Fruit fly (Drosophila melanogaster) whole organism, wandering third instar larva: ENCODE data around the gene brwl.

Source experiments
- Abd-B ChIP-seq: fragments of >200 bp; optimal IDR thresholded peaks from 2 replicates; lab custom pipeline; 2017; ENCODE audit warnings: missing biosample characterization, missing genetic modification characterization
- CG32264 ChIP-seq: fragments of 200-800 bp; sonication (Bioruptor generic); optimal IDR thresholded peaks from 2 replicates; lab custom pipeline; 2016; ENCODE audit warnings: missing biosample characterization, missing genetic modification characterization
- CG9705 ChIP-seq: fragments of 200-800 bp; sonication (Bioruptor generic); optimal IDR thresholded peaks from 2 replicates; lab custom pipeline; 2018; ENCODE audit warnings: missing biosample characterization, mild to moderate bottlenecking, missing genetic modification characterization
- CrebA ChIP-seq: fragments of 200-800 bp; sonication (Bioruptor generic); optimal IDR thresholded peaks from 2 replicates; lab custom pipeline; 2016; ENCODE audit warnings: missing biosample characterization, mild to moderate bottlenecking, missing genetic modification characterization, borderline replicate concordance
- Dfd ChIP-seq: fragments of >200 bp; optimal IDR thresholded peaks from 2 replicates; lab custom pipeline; 2017; ENCODE audit warnings: missing biosample characterization, missing genetic modification characterization
- Dif ChIP-seq: fragments of 200-275, 200-300 bp; sonication (Bioruptor generic); optimal IDR thresholded peaks from 2 replicates; lab custom pipeline; 2018; ENCODE audit warnings: missing biosample characterization, missing genetic modification characterization; ENCODE audit not compliant: partially characterized antibody
- GATAd ChIP-seq: sonication (Bioruptor generic); optimal IDR thresholded peaks from 2 replicates; lab custom pipeline; 2016; ENCODE audit warnings: missing biosample characterization, missing genetic modification characterization
- HLH106 ChIP-seq: fragments of 200-800 bp; optimal IDR thresholded peaks from 3 replicates; lab custom pipeline; 2019; ENCODE audit warnings: missing biosample characterization, mild to moderate bottlenecking, missing genetic modification characterization, moderate library complexity
- Hnf4 ChIP-seq: fragments of 200-800 bp; sonication (Bioruptor generic); optimal IDR thresholded peaks from 2 replicates; lab custom pipeline; 2016; ENCODE audit warnings: missing biosample characterization, mild to moderate bottlenecking, missing genetic modification characterization
- Hr78 ChIP-seq: fragments of >200 bp; optimal IDR thresholded peaks from 2 replicates; lab custom pipeline; 2017; ENCODE audit warnings: missing biosample characterization, missing genetic modification characterization
- Hr83 ChIP-seq: fragments of 200-300 bp; sonication (Bioruptor generic); optimal IDR thresholded peaks from 2 replicates; lab custom pipeline; 2016; ENCODE audit warnings: missing biosample characterization, mild to moderate bottlenecking, missing genetic modification characterization, moderate library complexity; ENCODE audit not compliant: poor library complexity, severe bottlenecking
- Jra ChIP-seq: sonication (Bioruptor generic); optimal IDR thresholded peaks from 2 replicates; lab custom pipeline; 2016; ENCODE audit warnings: missing biosample characterization, missing genetic modification characterization
- Mio ChIP-seq: sonication (Bioruptor generic); optimal IDR thresholded peaks from 2 replicates; lab custom pipeline; 2016; ENCODE audit warnings: missing biosample characterization, missing genetic modification characterization
- Myc ChIP-seq: fragments of >200 bp; optimal IDR thresholded peaks from 2 replicates; lab custom pipeline; 2017
- N ChIP-seq: fragments of >200 bp; optimal IDR thresholded peaks from 2 replicates; lab custom pipeline; 2018; ENCODE audit warnings: missing biosample characterization, missing external identifiers, missing genetic modification characterization
- OdsH ChIP-seq: fragments of 200-800 bp; sonication (Bioruptor generic); optimal IDR thresholded peaks from 2 replicates; lab custom pipeline; 2016; ENCODE audit warnings: missing biosample characterization, mild to moderate bottlenecking, missing genetic modification characterization
- Rel ChIP-seq, 2 experiments: fragments of 200-800 bp; sonication (Bioruptor generic) in 1 of 2; optimal IDR thresholded peaks; 2 replicates in 1 of 2; 3 replicates in 1 of 2; lab custom pipeline; 2016 to 2019; ENCODE audit warnings: mild to moderate bottlenecking in 2 of 2, missing biosample characterization in 2 of 2, missing genetic modification characterization in 2 of 2, moderate library complexity in 1 of 2
- Sp1 ChIP-seq: fragments of 200-800 bp; sonication (Bioruptor generic); optimal IDR thresholded peaks from 3 replicates; lab custom pipeline; 2019; ENCODE audit warnings: missing biosample characterization, mild to moderate bottlenecking, missing genetic modification characterization, moderate library complexity
- Vsx2 ChIP-seq: fragments of 200-300, 225-300 bp; sonication (Bioruptor generic); optimal IDR thresholded peaks from 2 replicates; lab custom pipeline; 2018; ENCODE audit warnings: missing biosample characterization, missing genetic modification characterization; ENCODE audit not compliant: partially characterized antibody
- br ChIP-seq: fragments of 200-800 bp; sonication (Bioruptor generic); optimal IDR thresholded peaks from 2 replicates; lab custom pipeline; 2016; ENCODE audit warnings: missing biosample characterization, missing genetic modification characterization
- brk ChIP-seq: fragments of 200-800 bp; sonication (Bioruptor generic); optimal IDR thresholded peaks from 2 replicates; lab custom pipeline; 2016; ENCODE audit warnings: missing biosample characterization, mild to moderate bottlenecking, missing genetic modification characterization
- dl ChIP-seq, 2 experiments: fragments of 175-275, 200-275 bp in 1 of 2; fragments of 200-275 bp in 1 of 2; sonication (Bioruptor generic); optimal IDR thresholded peaks; lab custom pipeline; 2018; ENCODE audit warnings: mild to moderate bottlenecking in 2 of 2, missing biosample characterization in 2 of 2, missing genetic modification characterization in 2 of 2, moderate library complexity in 2 of 2; ENCODE audit not compliant: partially characterized antibody in 2 of 2, insufficient read depth in 1 of 2
- dmrt93B ChIP-seq: fragments of 200-800 bp; sonication (Bioruptor generic); optimal IDR thresholded peaks from 2 replicates; lab custom pipeline; 2018; ENCODE audit warnings: missing biosample characterization, mild to moderate bottlenecking, missing genetic modification characterization
- dsf ChIP-seq: sonication (Bioruptor generic); optimal IDR thresholded peaks from 2 replicates; lab custom pipeline; 2016; ENCODE audit warnings: missing biosample characterization, missing genetic modification characterization, borderline replicate concordance
- ey ChIP-seq: fragments of 200-800 bp; sonication (Bioruptor generic); optimal IDR thresholded peaks from 2 replicates; lab custom pipeline; 2016; ENCODE audit warnings: missing biosample characterization, missing genetic modification characterization
- foxo ChIP-seq, 2 experiments: fragments of 200-800 bp; sonication (Bioruptor generic); optimal IDR thresholded peaks; 2 replicates in 1 of 2; 3 replicates in 1 of 2; lab custom pipeline; 2016 to 2017; ENCODE audit warnings: missing biosample characterization in 2 of 2, missing genetic modification characterization in 2 of 2
- fru ChIP-seq: fragments of 200-800 bp; sonication (Bioruptor generic); optimal IDR thresholded peaks from 3 replicates; lab custom pipeline; 2016; ENCODE audit warnings: missing biosample characterization, mild to moderate bottlenecking, missing genetic modification characterization
- h ChIP-seq: fragments of 200-800 bp; sonication (Bioruptor generic); optimal IDR thresholded peaks from 3 replicates; lab custom pipeline; 2016; ENCODE audit warnings: missing biosample characterization, mild to moderate bottlenecking, missing genetic modification characterization
- jim ChIP-seq: fragments of 175-275, 200-325 bp; sonication (Bioruptor generic); optimal IDR thresholded peaks from 2 replicates; lab custom pipeline; 2016; ENCODE audit warnings: missing biosample characterization, mild to moderate bottlenecking, missing genetic modification characterization
- lola ChIP-seq: fragments of >200 bp; optimal IDR thresholded peaks from 2 replicates; lab custom pipeline; 2017; ENCODE audit warnings: missing biosample characterization, missing genetic modification characterization
- pan ChIP-seq: fragments of >200 bp; optimal IDR thresholded peaks from 2 replicates; lab custom pipeline; 2017
- psq ChIP-seq: fragments of 200-800 bp; sonication (Bioruptor generic); optimal IDR thresholded peaks from 3 replicates; lab custom pipeline; 2017; ENCODE audit warnings: missing biosample characterization, mild to moderate bottlenecking, missing genetic modification characterization, moderate library complexity
- rgr ChIP-seq: fragments of 200-800 bp; sonication (Bioruptor generic); optimal IDR thresholded peaks from 3 replicates; lab custom pipeline; 2016; ENCODE audit warnings: missing biosample characterization, mild to moderate bottlenecking, missing genetic modification characterization
- sage ChIP-seq: fragments of 200-800 bp; sonication (Bioruptor generic); optimal IDR thresholded peaks from 2 replicates; lab custom pipeline; 2016; ENCODE audit warnings: missing biosample characterization, mild to moderate bottlenecking, missing genetic modification characterization
- sv ChIP-seq: fragments of 200-800 bp; sonication (Bioruptor generic); optimal IDR thresholded peaks from 3 replicates; lab custom pipeline; 2016; ENCODE audit warnings: missing biosample characterization, missing genetic modification characterization
- tai ChIP-seq: sonication (Bioruptor generic); optimal IDR thresholded peaks from 2 replicates; lab custom pipeline; 2016; ENCODE audit warnings: missing biosample characterization, missing genetic modification characterization
- usp ChIP-seq: fragments of >200 bp; optimal IDR thresholded peaks from 2 replicates; lab custom pipeline; 2017; ENCODE audit warnings: missing biosample characterization, missing genetic modification characterization
- woc ChIP-seq: sonication (Bioruptor generic); optimal IDR thresholded peaks from 2 replicates; lab custom pipeline; 2016; ENCODE audit warnings: missing biosample characterization, mild to moderate bottlenecking, missing genetic modification characterization

Gene brwl

dm6 chr2L:9520886-9521868 is 47.5 kb upstream of the brwl start, which contains the start of gene Oatp30B:
Gene Oatp30B, plus strand, starts transcription at chr2L:9521210.
- TF ChIP-seq Hr78 (GFP tag; lab: Kevin White, UChicago) (no peak), Jra (GFP tag; lab: Kevin White, UChicago) (peak; percentile 93), CG9705 (GFP tag; lab: Kevin White, UChicago) (peak; percentile 91), pan (lab: Kevin White, UChicago) (no peak), h (peak; percentile 96), Vsx2 (GFP tag; lab: Kevin White, UChicago) (no peak), Rel (GFP tag; optimal IDR thresholded peaks at IDR 0.05; lab: Kevin White, UChicago) (peak; percentile 14), Rel (tag; optimal IDR thresholded peaks at IDR 0.05; lab: Kevin White, UChicago) (peak; percentile 79), Sp1 (GFP tag; lab: Kevin White, UChicago) (peak; percentile 91), GATAd (GFP tag; lab: Kevin White, UChicago) (peak; percentile 77), br (peak; percentile 93), N (GFP tag; lab: Kevin White, UChicago) (peak; percentile 29), ey (GFP tag; lab: Kevin White, UChicago) (peak; percentile 95), usp (no peak), CrebA (GFP tag; lab: Kevin White, UChicago) (peak; percentile 77), woc (GFP tag; lab: Kevin White, UChicago) (peak; percentile 92), jim (GFP tag; lab: Kevin White, UChicago) (no peak), Mio (peak; percentile 31), tai (GFP tag; lab: Kevin White, UChicago) (peak; percentile 94), dmrt93B (GFP tag; lab: Kevin White, UChicago) (peak; percentile 87), dl (GFP tag; optimal IDR thresholded peaks at IDR 0.05; lab: Kevin White, UChicago; ENCODE audit: insufficient read depth in 1 of 2, partially characterized antibody in 2 of 2) (no peak), Abd-B (GFP tag; lab: Kevin White, UChicago) (no peak), psq (GFP tag; lab: Kevin White, UChicago) (peak; percentile 99), fru (GFP tag; lab: Kevin White, UChicago) (peak; percentile 94), Hr83 (GFP tag; lab: Kevin White, UChicago) (peak; percentile 82), Myc (lab: Kevin White, UChicago) (peak; percentile 83), lola (GFP tag; lab: Kevin White, UChicago) (no peak), Dif (GFP tag; lab: Kevin White, UChicago) (peak; percentile 50), brk (peak; percentile 97), rgr (GFP tag; lab: Kevin White, UChicago) (peak; percentile 96), foxo (GFP tag; optimal IDR thresholded peaks at IDR 0.05; lab: Kevin White, UChicago) (peak; percentile 62 to 96), Dfd (GFP tag; lab: Kevin White, UChicago) (no peak), CG32264 (peak; percentile 76), Hnf4 (GFP tag; lab: Kevin White, UChicago) (peak; percentile 96), dsf (GFP tag; lab: Kevin White, UChicago) (peak; percentile 89), sage (peak; percentile 91), OdsH (GFP tag; lab: Kevin White, UChicago) (peak; percentile 90), HLH106 (peak; percentile 96), sv (GFP tag; lab: Kevin White, UChicago) (peak; percentile 98)

- TF ChIP-seq Hr83 (GFP tag; lab: Kevin White, UChicago): no peak
- no peak for TF ChIP-seq Dfd (GFP tag; lab: Kevin White, UChicago)
- TF ChIP-seq HLH106: no peak
- TF ChIP-seq Vsx2 (GFP tag; lab: Kevin White, UChicago): peak; percentile 85
- TF ChIP-seq CG32264: no peak
- no peak for TF ChIP-seq usp
- peak; percentile 51 for TF ChIP-seq Dif (GFP tag; lab: Kevin White, UChicago)
- no peak for TF ChIP-seq br
- no peak for TF ChIP-seq Mio
Observed at dm6 chr2L:9522766-9523174, 45.9 kb upstream of the brwl start.
